Worm (Caenorhabditis elegans) whole organism, dauer: ENCODE measurements around the gene dyci-1.
"Not testable (repeated sequence)": the region's sequence is repeated elsewhere in the genome, so short reads cannot be mapped to it uniquely, and the experiment has no call there.

Experiments
- unc-62 ChIP-seq: sonication (generic microtip); optimal IDR thresholded peaks from 2 replicates; lab custom pipeline; 2017; ENCODE audit warnings: missing biosample characterization, missing genetic modification reagents, missing genetic modification characterization

dyci-1 gene

ce11 chrIV:6785151-6785550 lies at the start of gene dyci-1:
Gene dyci-1 (minus strand): TSS chrIV:6785272.
- no peak for TF ChIP-seq unc-62 (GFP tag; lab: Kevin White, UChicago)

- TF ChIP-seq unc-62 (GFP tag; lab: Kevin White, UChicago) = no peak
These were observed 49.6 kb upstream of the dyci-1 start for ce11 chrIV:6834705-6835104.

- TF ChIP-seq unc-62 (GFP tag; lab: Kevin White, UChicago) = no peak
These were observed 48.5 kb upstream of the dyci-1 start for ce11 chrIV:6833617-6834016.

- no peak for TF ChIP-seq unc-62 (GFP tag; lab: Kevin White, UChicago)
These were observed 47.1 kb upstream of the dyci-1 start for ce11 chrIV:6832194-6832593.

ce11 chrIV:6829902-6830301 lies 44.8 kb upstream of the dyci-1 start, which contains the start of gene H20E11.1:
Gene H20E11.1 (plus strand): TSS chrIV:6830145.
- no peak for TF ChIP-seq unc-62 (GFP tag; lab: Kevin White, UChicago)

- not testable (repeated sequence) for TF ChIP-seq unc-62 (GFP tag; lab: Kevin White, UChicago)
These were observed 42.4 kb upstream of the dyci-1 start, which contains the start of gene H20E11.2 for ce11 chrIV:6827477-6827876. Gene H20E11.2 (plus strand): TSS chrIV:6827777.

- no peak for TF ChIP-seq unc-62 (GFP tag; lab: Kevin White, UChicago)
These were observed 39.5 kb upstream of the dyci-1 start, which contains the start of gene H20E11.3 for ce11 chrIV:6824622-6825021. Gene H20E11.3 (plus strand): TSS chrIV:6824816.

ce11 chrIV:6822406-6822805 lies 37.3 kb upstream of the dyci-1 start, which contains the start of gene C17H12.6:
Gene C17H12.6 (minus strand): TSS chrIV:6822506.
- TF ChIP-seq unc-62 (GFP tag; lab: Kevin White, UChicago) = no peak

- no peak for TF ChIP-seq unc-62 (GFP tag; lab: Kevin White, UChicago)
These were observed 36.6 kb upstream of the dyci-1 start for ce11 chrIV:6821709-6822108.

ce11 chrIV:6818369-6818768 lies 33.3 kb upstream of the dyci-1 start, which contains the start of gene C17H12.8:
Gene C17H12.8 (plus strand): TSS chrIV:6818703.
- no peak for TF ChIP-seq unc-62 (GFP tag; lab: Kevin White, UChicago)

- no peak for TF ChIP-seq unc-62 (GFP tag; lab: Kevin White, UChicago)
These were observed 32.5 kb upstream of the dyci-1 start, which contains the start of gene C17H12.5 for ce11 chrIV:6817554-6817953. Gene C17H12.5 (minus strand): TSS chrIV:6817654.

- no peak for TF ChIP-seq unc-62 (GFP tag; lab: Kevin White, UChicago)
These were observed 26.7 kb upstream of the dyci-1 start, which contains the start of gene ceh-48 for ce11 chrIV:6811808-6812207. Gene ceh-48 (plus strand): TSS chrIV:6812108.

- no peak for TF ChIP-seq unc-62 (GFP tag; lab: Kevin White, UChicago)
These were observed 24.7 kb upstream of the dyci-1 start for ce11 chrIV:6809756-6810155.

ce11 chrIV:6806475-6807063 lies 21.5 kb upstream of the dyci-1 start, which contains the start of gene C17H12.10:
Gene C17H12.10 (plus strand): TSS chrIV:6806799.
- TF ChIP-seq unc-62 (GFP tag; lab: Kevin White, UChicago) = no peak

ce11 chrIV:6804815-6805214 lies 19.7 kb upstream of the dyci-1 start, which contains the start of gene C17H12.37:
Gene C17H12.37 (plus strand): TSS chrIV:6805115.
- no peak for TF ChIP-seq unc-62 (GFP tag; lab: Kevin White, UChicago)

ce11 chrIV:6803805-6804344 lies 18.8 kb upstream of the dyci-1 start:
- no peak for TF ChIP-seq unc-62 (GFP tag; lab: Kevin White, UChicago)

ce11 chrIV:6803294-6803693 lies 18.2 kb upstream of the dyci-1 start:
- TF ChIP-seq unc-62 (GFP tag; lab: Kevin White, UChicago) = no peak
